Worm (Caenorhabditis elegans) whole organism, early embryonic: ENCODE results near the gene F46E10.3.

Experiments
- B0310.2 ChIP-seq: sonication (generic microtip); optimal IDR thresholded peaks from 2 replicates; lab custom pipeline; 2016; ENCODE audit warnings: mild to moderate bottlenecking, missing genetic modification characterization, missing compliant biosample characterization
- F13C5.2 ChIP-seq: sonication (generic microtip); optimal IDR thresholded peaks from 2 replicates; lab custom pipeline; 2017; ENCODE audit warnings: mild to moderate bottlenecking, missing genetic modification characterization, inconsistent platforms, missing compliant biosample characterization
- aly-1 ChIP-seq: sonication (generic microtip); optimal IDR thresholded peaks from 2 replicates; lab custom pipeline; 2016; ENCODE audit warnings: missing genetic modification characterization, missing compliant biosample characterization
- ama-1 ChIP-seq: fragments of 150-350 bp; optimal IDR thresholded peaks from 2 replicates; lab custom pipeline; 2014
- ceh-13 ChIP-seq: fragments of 200-800 bp; sonication (Bioruptor generic); optimal IDR thresholded peaks from 2 replicates; lab custom pipeline; 2018; ENCODE audit warnings: mild to moderate bottlenecking, missing genetic modification characterization, missing compliant biosample characterization
- ceh-36 ChIP-seq: sonication (generic microtip); optimal IDR thresholded peaks from 2 replicates; lab custom pipeline; 2016; ENCODE audit warnings: missing genetic modification characterization, inconsistent platforms, missing compliant biosample characterization
- ets-7 ChIP-seq: sonication (generic microtip); optimal IDR thresholded peaks from 2 replicates; lab custom pipeline; 2016; ENCODE audit warnings: missing genotype, missing genetic modification characterization, missing compliant biosample characterization
- flt-1 ChIP-seq: fragments of 200-800 bp; sonication (Bioruptor generic); IDR thresholded peaks from 2 replicates; pipeline ENCODE4 v1.3.6; 2022; ENCODE audit warnings: missing genetic modification characterization, missing compliant biosample characterization
- hmbx-1 ChIP-seq: sonication (generic microtip); optimal IDR thresholded peaks from 2 replicates; lab custom pipeline; 2016; ENCODE audit warnings: mild to moderate bottlenecking, missing genetic modification characterization, missing compliant biosample characterization
- hmg-4 ChIP-seq: fragments of 200-800 bp; sonication (Bioruptor generic); optimal IDR thresholded peaks from 2 replicates; lab custom pipeline; 2018; ENCODE audit warnings: mild to moderate bottlenecking, missing genetic modification characterization, missing compliant biosample characterization
- hnd-1 ChIP-seq: sonication (generic microtip); optimal IDR thresholded peaks from 2 replicates; lab custom pipeline; 2016; ENCODE audit warnings: missing genetic modification characterization, missing compliant biosample characterization
- pes-1 ChIP-seq: fragments of 200-800 bp; sonication (Bioruptor generic); IDR thresholded peaks from 2 replicates; pipeline ENCODE4 v1.3.6; 2022; ENCODE audit warnings: missing genetic modification reagents, missing genetic modification characterization, missing compliant biosample characterization
- scrt-1 ChIP-seq: fragments of 200-800 bp; sonication (Bioruptor generic); IDR thresholded peaks from 2 replicates; pipeline ENCODE4 v1.3.6; 2022; ENCODE audit warnings: missing genetic modification characterization, missing compliant biosample characterization
- sea-1 ChIP-seq: fragments of 200-800 bp; sonication (Bioruptor generic); conservative IDR thresholded peaks from 2 replicates; pipeline ENCODE4 v1.3.6; 2022; ENCODE audit warnings: missing genetic modification characterization, missing compliant biosample characterization
- tbx-11 ChIP-seq: fragments of 200-800 bp; sonication (Bioruptor generic); IDR thresholded peaks from 2 replicates; pipeline ENCODE4 v1.3.6; 2022; ENCODE audit warnings: missing genetic modification characterization, missing compliant biosample characterization
- tbx-37 ChIP-seq: fragments of 200-800 bp; sonication (Bioruptor generic); conservative IDR thresholded peaks from 2 replicates; pipeline ENCODE4 v1.3.6; 2022; ENCODE audit warnings: missing genetic modification reagents, missing genetic modification characterization, missing compliant biosample characterization
- tra-4 ChIP-seq: sonication (generic microtip); optimal IDR thresholded peaks from 2 replicates; lab custom pipeline; 2017; ENCODE audit warnings: missing genetic modification characterization, missing compliant biosample characterization

The F46E10.3 gene

DNA sequence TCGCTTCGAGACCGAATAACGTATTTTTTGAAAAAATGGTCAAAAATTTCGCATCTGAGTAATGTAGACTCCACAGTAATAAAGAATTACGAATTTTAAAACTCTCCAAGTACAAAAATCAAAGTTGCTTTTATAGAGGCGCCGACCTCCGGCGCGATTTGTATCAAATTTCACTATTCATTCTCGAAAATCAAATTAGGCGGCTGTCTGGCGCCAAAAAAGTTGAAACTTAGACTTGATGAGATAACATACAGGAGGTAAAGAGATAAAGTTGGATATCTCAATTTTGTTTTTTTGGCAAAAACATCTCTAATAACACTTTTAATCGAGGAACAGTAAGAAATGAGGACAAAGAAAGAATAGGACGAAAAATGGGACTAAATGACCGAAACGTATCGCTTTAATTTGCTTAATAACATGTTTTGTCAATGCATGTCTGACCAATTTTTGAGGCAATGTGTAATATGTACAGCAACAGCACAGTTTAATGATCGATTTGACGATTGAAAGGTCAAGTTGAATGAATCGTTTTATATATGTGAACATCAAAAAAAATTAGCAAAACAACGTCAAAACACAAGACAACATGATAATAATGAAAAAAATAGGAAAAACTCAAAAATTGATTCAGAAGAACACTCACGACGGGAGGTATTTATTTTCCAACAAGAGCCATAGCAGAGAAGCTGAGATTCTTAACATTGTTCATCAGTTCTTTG lies 11.7 kb upstream of the F46E10.3 start:
- TF ChIP-seq hmbx-1 (tag; lab: Kevin White, UChicago) (no peak), hmg-4 (GFP tag; lab: Kevin White, UChicago) (no peak)

DNA sequence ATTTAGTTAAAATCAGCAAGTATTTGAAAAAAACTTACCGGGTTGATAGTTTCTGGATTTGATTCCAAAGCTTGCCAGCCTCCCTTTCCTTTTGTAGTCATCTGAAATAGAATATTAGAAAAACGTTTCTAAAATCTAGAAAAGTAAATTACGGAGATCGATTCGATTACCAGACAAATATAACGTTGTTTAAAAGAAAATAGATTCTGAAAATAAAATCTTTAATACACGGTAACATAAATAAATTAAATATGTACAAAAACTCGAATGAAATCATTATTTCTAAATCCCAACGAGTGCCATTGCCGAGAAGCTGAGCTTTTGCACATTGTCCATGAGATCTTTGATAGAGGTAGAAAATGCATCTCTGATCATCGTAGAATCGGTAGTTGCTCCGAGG lies 9.4 kb upstream of the F46E10.3 start, which contains the start of gene ubh-3:
TSS of gene ubh-3 (minus strand) at position 101 of the 400 bp plus-strand sequence.
- no peak for TF ChIP-seq B0310.2 (tag; lab: Kevin White, UChicago)
- no peak for TF ChIP-seq pes-1

DNA sequence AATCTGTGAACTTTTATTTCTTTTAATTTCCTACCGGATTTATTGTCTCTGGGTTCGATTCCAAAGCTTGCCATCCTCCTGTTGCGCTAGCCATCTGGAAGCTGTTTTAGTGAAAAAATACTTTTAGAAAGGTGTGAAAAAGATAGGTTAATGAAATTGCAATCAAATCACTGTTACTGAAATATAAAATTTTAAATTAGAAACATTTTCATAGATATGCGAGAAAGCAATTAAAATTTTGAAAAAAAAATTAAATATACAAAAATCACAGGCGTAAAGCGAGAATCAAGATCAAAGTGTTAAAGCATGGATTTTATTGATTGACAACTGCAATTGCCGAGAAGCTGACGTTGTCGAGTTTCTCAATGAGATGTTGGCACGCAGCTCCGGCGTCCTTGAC lies 8.4 kb upstream of the F46E10.3 start, which contains the start of gene ubh-2:
TSS of gene ubh-2 (minus strand) at position 101 of the 400 bp plus-strand sequence.
- TF ChIP-seq hmbx-1 (tag; lab: Kevin White, UChicago) (no peak), ama-1 (lab: Kevin White, UChicago) (no peak), sea-1 (no peak), hnd-1 (tag; lab: Kevin White, UChicago) (no peak), aly-1 (tag; lab: Kevin White, UChicago) (no peak), B0310.2 (tag; lab: Kevin White, UChicago) (no peak), ceh-36 (tag; lab: Kevin White, UChicago) (no peak), F13C5.2 (tag; lab: Kevin White, UChicago) (no peak), tra-4 (tag; lab: Kevin White, UChicago) (no peak), ceh-13 (GFP tag; lab: Kevin White, UChicago) (no peak), flt-1 (GFP tag; lab: Robert Waterston, UW) (no peak)

DNA sequence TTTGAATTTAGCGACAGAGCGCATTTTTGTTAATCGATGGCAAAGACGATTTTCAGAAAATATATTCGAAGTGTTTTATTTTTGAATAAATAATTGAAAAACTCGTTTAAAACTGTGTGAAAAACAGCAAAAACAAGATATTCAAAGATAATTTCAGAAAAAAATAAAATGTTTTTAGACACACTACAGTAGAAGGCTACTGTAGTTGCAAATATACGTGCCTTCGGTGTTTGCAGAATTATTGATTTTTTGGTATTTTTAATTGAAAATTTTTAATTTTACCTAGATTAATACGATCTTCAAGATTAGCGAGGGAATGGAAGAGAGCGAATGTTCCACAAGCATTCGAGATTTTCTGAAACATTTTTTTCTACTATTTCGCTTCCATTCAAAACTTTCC lies 7.5 kb upstream of the F46E10.3 start:
- TF ChIP-seq hmbx-1 (tag; lab: Kevin White, UChicago), result no peak
- TF ChIP-seq scrt-1 (GFP tag; lab: Robert Waterston, UW), result no peak
- TF ChIP-seq tbx-37 (GFP tag; lab: Robert Waterston, UW), result no peak
- no peak for TF ChIP-seq hmg-4 (GFP tag; lab: Kevin White, UChicago)
- no peak for TF ChIP-seq ama-1 (lab: Kevin White, UChicago)
- no peak for TF ChIP-seq pes-1
- no peak for TF ChIP-seq aly-1 (tag; lab: Kevin White, UChicago)
- no peak for TF ChIP-seq ceh-13 (GFP tag; lab: Kevin White, UChicago)
- TF ChIP-seq flt-1 (GFP tag; lab: Robert Waterston, UW), result no peak
- no peak for TF ChIP-seq B0310.2 (tag; lab: Kevin White, UChicago)
- TF ChIP-seq sea-1, result no peak
- TF ChIP-seq tbx-11 (GFP tag; lab: Robert Waterston, UW), result no peak
- TF ChIP-seq tra-4 (tag; lab: Kevin White, UChicago), result no peak
- no peak for TF ChIP-seq ceh-36 (tag; lab: Kevin White, UChicago)
- TF ChIP-seq hnd-1 (tag; lab: Kevin White, UChicago), result no peak
- no peak for TF ChIP-seq F13C5.2 (tag; lab: Kevin White, UChicago)
- TF ChIP-seq ets-7 (tag; lab: Kevin White, UChicago), result no peak

DNA sequence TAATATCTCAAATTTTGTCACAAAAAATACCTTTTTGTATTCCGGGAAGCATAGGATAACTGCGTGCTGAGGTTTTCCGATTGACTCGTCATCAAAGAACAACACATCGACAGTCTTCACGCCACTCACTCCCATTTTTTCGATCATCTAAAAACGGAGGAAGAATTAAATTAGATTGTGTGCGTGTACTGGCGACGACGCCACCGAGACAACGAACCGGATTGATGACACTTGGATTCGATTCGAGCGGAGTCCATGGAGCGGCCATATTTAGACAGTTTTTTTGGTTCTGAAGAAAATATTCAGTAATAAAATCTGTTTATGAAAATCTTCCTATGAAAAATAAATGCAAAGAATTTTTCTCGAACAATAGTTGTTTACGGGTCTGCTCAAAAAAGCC lies 7.0 kb upstream of the F46E10.3 start, which contains the start of gene ubh-1:
TSS of gene ubh-1 (minus strand) at position 289 of the 400 bp plus-strand sequence.
- TF ChIP-seq tra-4 (tag; lab: Kevin White, UChicago) (no peak), pes-1 (no peak), hmbx-1 (tag; lab: Kevin White, UChicago) (no peak), flt-1 (GFP tag; lab: Robert Waterston, UW) (no peak), tbx-37 (GFP tag; lab: Robert Waterston, UW) (no peak), ceh-13 (GFP tag; lab: Kevin White, UChicago) (no peak), aly-1 (tag; lab: Kevin White, UChicago) (no peak), hmg-4 (GFP tag; lab: Kevin White, UChicago) (no peak), hnd-1 (tag; lab: Kevin White, UChicago) (no peak)

DNA sequence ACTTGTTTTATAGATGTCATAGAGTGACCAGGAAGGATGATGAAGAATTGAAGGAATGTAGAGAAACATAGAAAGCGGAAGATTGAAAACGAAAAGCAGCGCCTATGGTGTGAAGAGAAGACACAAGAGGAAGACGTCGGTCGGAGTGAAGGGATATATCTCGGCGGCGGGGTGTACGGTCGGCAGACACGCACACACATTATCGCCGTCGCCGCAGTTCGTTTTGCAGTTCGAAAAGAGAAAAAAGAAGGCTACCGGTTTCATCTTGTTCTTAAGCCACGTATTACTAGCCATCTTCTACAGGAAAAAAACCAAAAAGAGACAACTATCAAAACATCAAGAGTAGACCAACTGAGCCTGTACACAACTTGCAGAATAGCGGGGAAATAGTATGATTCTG lies 4.7 kb upstream of the F46E10.3 start:
- no peak for TF ChIP-seq ceh-36 (tag; lab: Kevin White, UChicago)
- TF ChIP-seq pes-1, result 0 out of 2 replicates have a peak, but pooled peaks have one; percentile 44
- TF ChIP-seq hmg-4 (GFP tag; lab: Kevin White, UChicago), result peak; percentile 27
- no peak for TF ChIP-seq tra-4 (tag; lab: Kevin White, UChicago)

DNA sequence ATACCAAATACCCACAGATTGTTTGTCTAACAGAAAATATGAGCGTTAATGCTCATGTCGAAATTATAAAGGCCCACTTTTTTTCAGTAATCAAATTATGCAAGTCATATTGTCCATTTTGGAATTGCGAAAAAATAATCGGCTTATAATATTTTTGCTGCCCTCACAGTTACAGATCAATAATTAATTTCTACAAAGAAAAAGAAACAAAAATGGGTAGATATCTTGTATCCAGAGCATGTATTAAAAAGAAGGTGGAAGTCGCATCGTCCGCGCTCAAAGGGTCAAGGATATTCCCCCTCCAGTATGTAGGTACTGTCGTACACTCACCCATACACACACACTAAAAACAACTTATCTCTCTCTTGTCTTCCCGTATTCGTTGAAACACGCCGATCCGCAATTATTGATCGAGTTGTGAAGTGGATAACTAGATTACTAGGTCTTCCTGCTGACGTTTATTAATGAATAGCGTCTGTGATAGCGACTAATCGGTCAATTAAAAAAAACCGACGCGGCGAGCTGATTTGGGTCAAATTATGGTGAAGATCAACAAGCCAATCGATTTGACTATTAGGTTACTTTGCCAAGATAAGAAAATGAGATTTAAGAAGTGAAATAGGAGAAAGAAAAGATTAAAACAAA lies 4.2 kb upstream of the F46E10.3 start:
- no peak for TF ChIP-seq hnd-1 (tag; lab: Kevin White, UChicago)
- no peak for TF ChIP-seq ceh-13 (GFP tag; lab: Kevin White, UChicago)
- TF ChIP-seq tra-4 (tag; lab: Kevin White, UChicago), result no peak
- no peak for TF ChIP-seq tbx-11 (GFP tag; lab: Robert Waterston, UW)
- no peak for TF ChIP-seq F13C5.2 (tag; lab: Kevin White, UChicago)
- no peak for TF ChIP-seq ets-7 (tag; lab: Kevin White, UChicago)
- TF ChIP-seq hmg-4 (GFP tag; lab: Kevin White, UChicago), result no peak
- no peak for TF ChIP-seq B0310.2 (tag; lab: Kevin White, UChicago)
- TF ChIP-seq tbx-37 (GFP tag; lab: Robert Waterston, UW), result no peak
- TF ChIP-seq ama-1 (lab: Kevin White, UChicago), result no peak
- TF ChIP-seq flt-1 (GFP tag; lab: Robert Waterston, UW), result no peak
- TF ChIP-seq sea-1, result no peak
- TF ChIP-seq hmbx-1 (tag; lab: Kevin White, UChicago), result no peak
- TF ChIP-seq scrt-1 (GFP tag; lab: Robert Waterston, UW), result no peak
- TF ChIP-seq aly-1 (tag; lab: Kevin White, UChicago), result no peak
- no peak for TF ChIP-seq pes-1
- no peak for TF ChIP-seq ceh-36 (tag; lab: Kevin White, UChicago)
